Worm (Caenorhabditis elegans): ENCODE results near the gene twk-26.

- TF ChIP-seq pes-1 (GFP tag; IDR thresholded peaks at IDR 0.05), result no peak
- TF ChIP-seq hnd-1 (tag; optimal IDR thresholded peaks at IDR 0.05), result no peak
- TF ChIP-seq ama-1 (optimal IDR thresholded peaks at IDR 0.05), result no peak
- no peak for TF ChIP-seq flt-1 (GFP tag; IDR thresholded peaks at IDR 0.05)
- TF ChIP-seq ceh-13 (GFP tag; optimal IDR thresholded peaks at IDR 0.05), result no peak
- no peak for TF ChIP-seq ets-7 (tag; optimal IDR thresholded peaks at IDR 0.05)
- no peak for TF ChIP-seq tbx-11 (GFP tag; IDR thresholded peaks at IDR 0.05)
- no peak for TF ChIP-seq F13C5.2 (tag; optimal IDR thresholded peaks at IDR 0.05)
These were observed 7.4 kb downstream of the twk-26 start for ce11 chrX:3047224-3047623.
